Worm (Caenorhabditis elegans) whole organism, midembryonic: ENCODE results near the gene EGAP1.5.

Experiments
- cog-1 ChIP-seq: sonication (generic microtip); optimal IDR thresholded peaks from 2 replicates; lab custom pipeline; 2016; ENCODE audit warnings: missing genetic modification characterization, missing compliant biosample characterization
- flt-1 ChIP-seq: fragments of 200-800 bp; sonication (Bioruptor generic); IDR thresholded peaks from 2 replicates; pipeline ENCODE4 v1.3.6; 2022; ENCODE audit warnings: missing genetic modification characterization, missing compliant biosample characterization
- klf-2 ChIP-seq: fragments of 200-800 bp; sonication (Bioruptor generic); conservative IDR thresholded peaks from 2 replicates; pipeline ENCODE4 v1.3.6; 2022; ENCODE audit warnings: missing genetic modification reagents, missing genetic modification characterization, missing compliant biosample characterization
- ref-1 ChIP-seq: fragments of 200-800 bp; sonication (Bioruptor generic); conservative IDR thresholded peaks from 2 replicates; pipeline ENCODE4 v1.3.6; 2022; ENCODE audit warnings: missing genetic modification reagents, missing genetic modification characterization, missing compliant biosample characterization
- tab-1 ChIP-seq: fragments of 200-800 bp; sonication (Bioruptor generic); IDR thresholded peaks from 2 replicates; pipeline ENCODE4 v1.3.6; 2022; ENCODE audit warnings: missing genetic modification characterization, missing compliant biosample characterization
- ztf-29 ChIP-seq: fragments of 200-800 bp; sonication (Bioruptor generic); IDR thresholded peaks from 2 replicates; pipeline ENCODE4 v1.3.6; 2022; ENCODE audit warnings: missing genetic modification reagents, missing genetic modification characterization, missing compliant biosample characterization

ce11 chrIII:5953041-5953912 is 21.8 kb downstream of the EGAP1.5 start:
- TF ChIP-seq tab-1 (GFP tag; lab: Robert Waterston, UW) (no peak), cog-1 (tag; lab: Kevin White, UChicago) (no peak), flt-1 (GFP tag; lab: Robert Waterston, UW) (no peak), klf-2 (GFP tag; lab: Robert Waterston, UW) (no peak), ztf-29 (GFP tag; lab: Robert Waterston, UW) (no peak), ref-1 (GFP tag; lab: Robert Waterston, UW) (no peak)
